Fruit fly (Drosophila melanogaster) whole organism, embryonic: ENCODE data around the gene CG1998.

Experiments used
- BEAF-32 ChIP-seq: fragments of 200-800 bp; sonication (Bioruptor generic); optimal IDR thresholded peaks from 3 replicates; lab custom pipeline; 2017; ENCODE audit warnings: missing biosample characterization, missing genetic modification characterization, mild to moderate bottlenecking, moderate library complexity, missing genetic modification reagents
- BtbVII ChIP-seq: fragments of 200-800 bp; sonication (Bioruptor generic); optimal IDR thresholded peaks from 3 replicates; lab custom pipeline; 2017; ENCODE audit warnings: missing biosample characterization, mild to moderate bottlenecking, missing genetic modification characterization
- Bteb2 ChIP-seq: fragments of 200-800 bp; sonication (Bioruptor generic); optimal IDR thresholded peaks from 2 replicates; lab custom pipeline; 2016; ENCODE audit warnings: missing biosample characterization, missing genetic modification characterization
- CG10267 ChIP-seq: fragments of 200-800 bp; sonication (Bioruptor generic); optimal IDR thresholded peaks from 2 replicates; lab custom pipeline; 2018; ENCODE audit warnings: missing biosample characterization, mild to moderate bottlenecking, missing genetic modification characterization, moderate library complexity
- CG10274 ChIP-seq: fragments of 200-800 bp; sonication (Bioruptor generic); optimal IDR thresholded peaks from 3 replicates; lab custom pipeline; 2017; ENCODE audit warnings: missing biosample characterization, mild to moderate bottlenecking, missing genetic modification characterization
- CG10321 ChIP-seq: fragments of 200-800 bp; sonication (Bioruptor generic); IDR thresholded peaks from 2 replicates; pipeline ENCODE4 v1.3.6; 2022; ENCODE audit warnings: missing biosample characterization, missing genetic modification characterization
- CG10979 ChIP-seq: fragments of 200-800 bp; sonication (Bioruptor generic); optimal IDR thresholded peaks from 2 replicates; lab custom pipeline; 2018; ENCODE audit warnings: missing biosample characterization, mild to moderate bottlenecking, missing genetic modification characterization, moderate library complexity
- CG11696 ChIP-seq: fragments of 200-800 bp; sonication (Bioruptor generic); IDR thresholded peaks from 2 replicates; pipeline ENCODE4 v1.3.6; 2022; ENCODE audit warnings: missing biosample characterization, missing genetic modification characterization
- CG12071 ChIP-seq: fragments of 200-800 bp; sonication (Bioruptor generic); optimal IDR thresholded peaks from 3 replicates; lab custom pipeline; 2018; ENCODE audit warnings: missing biosample characterization, mild to moderate bottlenecking, missing genetic modification characterization
- CG12236 ChIP-seq: fragments of 200-800 bp; sonication (Bioruptor generic); optimal IDR thresholded peaks from 2 replicates; lab custom pipeline; 2016; ENCODE audit warnings: missing biosample characterization, missing genetic modification characterization
- CG12659 ChIP-seq: fragments of 200-800 bp; sonication (Bioruptor generic); optimal IDR thresholded peaks from 3 replicates; lab custom pipeline; 2017; ENCODE audit warnings: mild to moderate bottlenecking, missing biosample characterization, missing genetic modification reagents, missing genetic modification characterization
- CG14014 ChIP-seq: fragments of 200-800 bp; sonication (Bioruptor generic); IDR thresholded peaks from 2 replicates; pipeline ENCODE4 v1.3.6; 2022; ENCODE audit warnings: missing biosample characterization, missing genetic modification characterization
- CG14050 ChIP-seq: fragments of 200-800 bp; sonication (Bioruptor generic); IDR thresholded peaks from 3 replicates; pipeline ENCODE4 v1.3.6; 2022; ENCODE audit warnings: missing biosample characterization, missing genetic modification characterization
- CG15073 ChIP-seq: fragments of 200-800 bp; sonication (Bioruptor generic); optimal IDR thresholded peaks from 2 replicates; lab custom pipeline; 2016; ENCODE audit warnings: missing biosample characterization, missing genetic modification characterization
- CG15269 ChIP-seq: fragments of 200-800 bp; sonication (Bioruptor generic); optimal IDR thresholded peaks from 2 replicates; lab custom pipeline; 2018; ENCODE audit warnings: missing biosample characterization, mild to moderate bottlenecking, missing genetic modification characterization, moderate library complexity
- CG17829 ChIP-seq: fragments of 200-800 bp; optimal IDR thresholded peaks from 2 replicates; lab custom pipeline; 2019; ENCODE audit warnings: missing biosample characterization, mild to moderate bottlenecking, missing genetic modification characterization, moderate library complexity
- CG2199 ChIP-seq: fragments of 200-800 bp; sonication (Bioruptor generic); IDR thresholded peaks from 3 replicates; pipeline ENCODE4 v1.3.6; 2022; ENCODE audit warnings: missing biosample characterization, missing genetic modification characterization
- CG32532 ChIP-seq: fragments of 200-800 bp; sonication (Bioruptor generic); IDR thresholded peaks from 2 replicates; pipeline ENCODE4 v1.3.6; 2022; ENCODE audit warnings: missing biosample characterization, missing genetic modification characterization
- CG4282 ChIP-seq: fragments of 200-800 bp; sonication (Bioruptor generic); optimal IDR thresholded peaks from 2 replicates; lab custom pipeline; 2016; ENCODE audit warnings: missing biosample characterization, missing genetic modification characterization
- CG4730 ChIP-seq: fragments of 200-800 bp; sonication (Bioruptor generic); IDR thresholded peaks from 2 replicates; pipeline ENCODE4 v1.3.6; 2022; ENCODE audit warnings: missing biosample characterization, missing genetic modification characterization
- CG4854 ChIP-seq: fragments of 200-800 bp; sonication (Bioruptor generic); optimal IDR thresholded peaks from 2 replicates; lab custom pipeline; 2016; ENCODE audit warnings: missing biosample characterization, missing genetic modification characterization, inconsistent platforms
- CG6272 ChIP-seq: fragments of 200-800 bp; sonication (Bioruptor generic); IDR thresholded peaks from 2 replicates; pipeline ENCODE4 v1.3.6; 2022; ENCODE audit warnings: missing biosample characterization, missing genetic modification characterization
- CG6813 ChIP-seq: fragments of 200-800 bp; sonication (Bioruptor generic); optimal IDR thresholded peaks from 2 replicates; lab custom pipeline; 2017; ENCODE audit warnings: missing biosample characterization, missing genetic modification characterization, mild to moderate bottlenecking, moderate library complexity, missing genetic modification reagents
- CG8765 ChIP-seq: fragments of 200-800 bp; sonication (Bioruptor generic); IDR thresholded peaks from 2 replicates; pipeline ENCODE4 v1.3.6; 2022; ENCODE audit warnings: missing biosample characterization, missing genetic modification characterization
- CG9817 ChIP-seq: fragments of 200-800 bp; sonication (Bioruptor generic); optimal IDR thresholded peaks from 2 replicates; lab custom pipeline; 2018; ENCODE audit warnings: missing biosample characterization, mild to moderate bottlenecking, missing genetic modification characterization, moderate library complexity
- CTCF ChIP-seq: fragments of 200-800 bp; sonication (Bioruptor generic); optimal IDR thresholded peaks from 2 replicates; lab custom pipeline; 2017; ENCODE audit warnings: missing biosample characterization, mild to moderate bottlenecking, missing genetic modification characterization, moderate library complexity
- Dll ChIP-seq: fragments of 200-800 bp; sonication (Bioruptor generic); IDR thresholded peaks from 4 replicates; pipeline ENCODE4 v1.3.6; 2022; ENCODE audit warnings: missing biosample characterization, missing genetic modification characterization; ENCODE audit not compliant: partially characterized antibody
- H15 ChIP-seq: fragments of 200-800 bp; sonication (Bioruptor generic); IDR thresholded peaks from 3 replicates; pipeline ENCODE4 v1.3.6; 2022; ENCODE audit warnings: missing biosample characterization, missing genetic modification characterization
- HLH3B ChIP-seq: fragments of 200-800 bp; sonication (Bioruptor generic); IDR thresholded peaks from 2 replicates; pipeline ENCODE4 v1.3.6; 2022; ENCODE audit warnings: missing biosample characterization, missing genetic modification characterization
- HLHmδ ChIP-seq: fragments of 200-800 bp; sonication (Bioruptor generic); optimal IDR thresholded peaks from 2 replicates; lab custom pipeline; 2018; ENCODE audit warnings: missing biosample characterization, mild to moderate bottlenecking, missing genetic modification characterization, moderate library complexity
- Hsf ChIP-seq: fragments of 200-800 bp; sonication (Bioruptor generic); optimal IDR thresholded peaks from 3 replicates; lab custom pipeline; 2016; ENCODE audit warnings: missing biosample characterization, missing genetic modification characterization
- Jarid2 ChIP-seq: fragments of 200-800 bp; sonication (Bioruptor generic); optimal IDR thresholded peaks from 3 replicates; lab custom pipeline; 2017; ENCODE audit warnings: mild to moderate bottlenecking, missing biosample characterization, missing genetic modification reagents, missing genetic modification characterization
- Med ChIP-seq: fragments of 200-800 bp; sonication (Bioruptor generic); peaks from one replicate; lab custom pipeline; 2016; ENCODE audit warnings: missing biosample characterization, missing genetic modification characterization, mild to moderate bottlenecking, inconsistent platforms, moderate library complexity
- Meics ChIP-seq: fragments of 200-800 bp; sonication (Bioruptor generic); optimal IDR thresholded peaks from 2 replicates; lab custom pipeline; 2017; ENCODE audit warnings: missing biosample characterization, mild to moderate bottlenecking, missing genetic modification characterization
- NfI ChIP-seq: fragments of 200-800 bp; sonication (Bioruptor generic); optimal IDR thresholded peaks from 3 replicates; lab custom pipeline; 2018; ENCODE audit warnings: missing biosample characterization, mild to moderate bottlenecking, missing genetic modification characterization, moderate library complexity
- Optix ChIP-seq: fragments of 200-800 bp; sonication (Bioruptor generic); IDR thresholded peaks from 3 replicates; pipeline ENCODE4 v1.3.6; 2022; ENCODE audit warnings: missing biosample characterization, missing genetic modification characterization
- Ravus ChIP-seq: fragments of 200-800 bp; sonication (Bioruptor generic); IDR thresholded peaks from 2 replicates; pipeline ENCODE4 v1.3.6; 2022; ENCODE audit warnings: missing biosample characterization, missing genetic modification characterization
- Sin3A ChIP-seq: fragments of >200 bp; optimal IDR thresholded peaks from 2 replicates; lab custom pipeline; 2018
- abd-A ChIP-seq: fragments of 200-800 bp; sonication (Bioruptor generic); optimal IDR thresholded peaks from 3 replicates; lab custom pipeline; 2019; ENCODE audit warnings: missing biosample characterization, mild to moderate bottlenecking, missing genetic modification characterization, moderate library complexity
- ac ChIP-seq: fragments of 200-800 bp; sonication (Bioruptor generic); optimal IDR thresholded peaks from 3 replicates; lab custom pipeline; 2017; ENCODE audit warnings: missing biosample characterization, mild to moderate bottlenecking, missing genetic modification characterization
- bbx ChIP-seq: fragments of 200-800 bp; sonication (Bioruptor generic); IDR thresholded peaks from 2 replicates; pipeline ENCODE4 v1.3.6; 2022; ENCODE audit warnings: missing biosample characterization, missing genetic modification characterization; ENCODE audit not compliant: partially characterized antibody
- btn ChIP-seq: fragments of 200-800 bp; sonication (Bioruptor generic); optimal IDR thresholded peaks from 2 replicates; lab custom pipeline; 2016; ENCODE audit warnings: missing biosample characterization, missing genetic modification characterization
- cg ChIP-seq: fragments of 200-800 bp; sonication (Bioruptor generic); optimal IDR thresholded peaks from 3 replicates; lab custom pipeline; 2019; ENCODE audit warnings: missing biosample characterization, mild to moderate bottlenecking, missing genetic modification characterization, moderate library complexity
- chm ChIP-seq: fragments of 200-800 bp; sonication (Bioruptor generic); IDR thresholded peaks from 2 replicates; pipeline ENCODE4 v1.3.6; 2022; ENCODE audit warnings: missing biosample characterization, missing genetic modification characterization
- crp ChIP-seq, 2 experiments: fragments of 200-800 bp; sonication (Bioruptor generic); optimal IDR thresholded peaks; 2 replicates in 1 of 2; 3 replicates in 1 of 2; lab custom pipeline; 2017; ENCODE audit warnings: missing biosample characterization in 2 of 2, missing genetic modification characterization in 2 of 2, mild to moderate bottlenecking in 1 of 2, moderate library complexity in 1 of 2
- gro ChIP-seq: fragments of 200-800 bp; sonication (Bioruptor generic); optimal IDR thresholded peaks from 2 replicates; lab custom pipeline; 2016; ENCODE audit warnings: missing biosample characterization, missing genetic modification characterization
- kah ChIP-seq: fragments of 200-800 bp; sonication (Bioruptor generic); optimal IDR thresholded peaks from 2 replicates; lab custom pipeline; 2018; ENCODE audit warnings: missing biosample characterization, mild to moderate bottlenecking, missing genetic modification characterization
- nau ChIP-seq: fragments of 200-800 bp; sonication (Bioruptor generic); optimal IDR thresholded peaks from 3 replicates; lab custom pipeline; 2017; ENCODE audit warnings: missing biosample characterization, mild to moderate bottlenecking, missing genetic modification characterization, missing genetic modification reagents
- pho ChIP-seq: fragments of 200-800 bp; sonication (Bioruptor generic); optimal IDR thresholded peaks from 2 replicates; lab custom pipeline; 2016; ENCODE audit warnings: missing biosample characterization, missing genetic modification characterization
- sug ChIP-seq: fragments of 200-800 bp; optimal IDR thresholded peaks from 2 replicates; lab custom pipeline; 2019; ENCODE audit warnings: missing biosample characterization, mild to moderate bottlenecking, missing genetic modification characterization, moderate library complexity
- tx ChIP-seq: fragments of 200-800 bp; sonication (Bioruptor generic); optimal IDR thresholded peaks from 2 replicates; lab custom pipeline; 2016; ENCODE audit warnings: missing biosample characterization, missing genetic modification characterization
- vvl ChIP-seq: fragments of 200-800 bp; sonication (Bioruptor generic); IDR thresholded peaks from 2 replicates; pipeline ENCODE4 v1.3.6; 2022; ENCODE audit warnings: missing biosample characterization, missing genetic modification characterization

CG1998 gene

DNA sequence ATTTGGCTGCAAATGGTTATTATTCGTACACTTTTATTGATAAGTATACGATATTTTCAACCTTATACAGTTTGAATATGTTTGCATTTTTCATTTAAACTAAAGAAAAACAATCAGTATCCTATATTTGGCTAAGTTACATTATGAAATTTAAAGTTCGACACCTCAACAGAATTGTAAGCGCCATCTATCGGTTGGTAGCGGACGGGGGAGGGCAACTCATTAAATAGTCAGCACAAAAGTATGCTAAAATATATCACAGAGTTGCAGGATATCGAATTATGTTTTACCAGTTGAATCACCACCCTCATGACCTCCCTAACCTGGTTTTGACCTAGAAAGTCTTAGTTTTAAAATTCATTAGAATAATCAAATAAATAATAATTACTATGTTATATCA is 11.6 kb downstream of the CG1998 start (continued):
- TF ChIP-seq kah, result peak; percentile 2
- no peak for TF ChIP-seq cg (GFP tag; lab: Kevin White, UChicago)
- no peak for TF ChIP-seq CG15073 (GFP tag; lab: Kevin White, UChicago)
- no peak for TF ChIP-seq Hsf (GFP tag; lab: Kevin White, UChicago)
- no peak for TF ChIP-seq CG6813 (GFP tag; lab: Kevin White, UChicago)
- peak; percentile 2 for TF ChIP-seq CG10979 (tag; lab: Kevin White, UChicago)
- no peak for TF ChIP-seq CG15269 (tag; lab: Kevin White, UChicago)
- TF ChIP-seq CG12071 (GFP tag; lab: Kevin White, UChicago), result no peak
- no peak for TF ChIP-seq Ravus (GFP tag; lab: Robert Waterston, UW)
- TF ChIP-seq sug (tag; lab: Kevin White, UChicago), result peak; percentile 14
- no peak for TF ChIP-seq Bteb2 (GFP tag; lab: Kevin White, UChicago)
- no peak for TF ChIP-seq abd-A (tag; lab: Kevin White, UChicago)
- TF ChIP-seq HLH3B (GFP tag; lab: Robert Waterston, UW), result peak; percentile 10; the same call in 1 of the 2 replicates
- no peak for TF ChIP-seq CG4730 (GFP tag; lab: Robert Waterston, UW)
- no peak for TF ChIP-seq CG14050 (GFP tag; lab: Robert Waterston, UW)
- TF ChIP-seq crp (GFP tag; optimal IDR thresholded peaks at IDR 0.05; lab: Kevin White, UChicago), result no peak
- TF ChIP-seq CG10274, result no peak
- no peak for TF ChIP-seq CG11696
- no peak for TF ChIP-seq CG8765 (GFP tag; lab: Robert Waterston, UW)
- no peak for TF ChIP-seq CG9817
- no peak for TF ChIP-seq CG17829 (tag; lab: Kevin White, UChicago)
- TF ChIP-seq Jarid2 (GFP tag; lab: Kevin White, UChicago), result no peak
- no peak for TF ChIP-seq Dll
- TF ChIP-seq CG10267 (tag; lab: Kevin White, UChicago), result peak; percentile 2
- TF ChIP-seq BtbVII, result no peak
- no peak for TF ChIP-seq ac (GFP tag; lab: Kevin White, UChicago)
- no peak for TF ChIP-seq CG14014 (GFP tag; lab: Robert Waterston, UW)
- no peak for TF ChIP-seq Sin3A (lab: Kevin White, UChicago)
- 0 out of 2 replicates have a peak, but pooled peaks have one; percentile 11 for TF ChIP-seq chm
- TF ChIP-seq BEAF-32 (GFP tag; lab: Kevin White, UChicago), result no peak
- peak; percentile 10; the same call in 1 of the 3 replicates for TF ChIP-seq CG2199 (GFP tag; lab: Robert Waterston, UW)
- peak; percentile 91 for TF ChIP-seq CTCF (GFP tag; lab: Kevin White, UChicago)
- no peak for TF ChIP-seq btn (GFP tag; lab: Kevin White, UChicago)
- no peak for TF ChIP-seq CG12236 (GFP tag; lab: Kevin White, UChicago)
- TF ChIP-seq Med (GFP tag; lab: Kevin White, UChicago), result peak; percentile 94
- peak; percentile 27; the same call in 1 of the 2 replicates for TF ChIP-seq vvl (GFP tag; lab: Robert Waterston, UW)
- TF ChIP-seq nau (GFP tag; lab: Kevin White, UChicago), result no peak
- peak; percentile 20; the same call in 1 of the 2 replicates for TF ChIP-seq CG32532 (GFP tag; lab: Robert Waterston, UW)
- no peak for TF ChIP-seq CG10321 (GFP tag; lab: Robert Waterston, UW)
- TF ChIP-seq H15, result 0 out of 3 replicates have a peak, but pooled peaks have one; percentile 24
- no peak for TF ChIP-seq CG6272
- no peak for TF ChIP-seq bbx (GFP tag; lab: Robert Waterston, UW)
- TF ChIP-seq CG12659 (GFP tag; lab: Kevin White, UChicago), result no peak
- no peak for TF ChIP-seq CG4282
- peak; percentile 13 for TF ChIP-seq Meics (GFP tag; lab: Kevin White, UChicago)
- no peak for TF ChIP-seq NfI (GFP tag; lab: Kevin White, UChicago)
- no peak for TF ChIP-seq CG4854
- no peak for TF ChIP-seq Optix (GFP tag; lab: Robert Waterston, UW)
- peak; percentile 37 for TF ChIP-seq gro (GFP tag; lab: Kevin White, UChicago)
- TF ChIP-seq HLHmδ (GFP tag; lab: Kevin White, UChicago), result peak; percentile 7
- TF ChIP-seq pho, result no peak
- TF ChIP-seq tx (GFP tag; lab: Kevin White, UChicago), result no peak
